Worm (Caenorhabditis elegans) whole organism, early embryonic: Measurements from ENCODE around the gene pak-2.

Source experiments
- F13C5.2 ChIP-seq: sonication (generic microtip); optimal IDR thresholded peaks from 2 replicates; lab custom pipeline; 2017; ENCODE audit warnings: mild to moderate bottlenecking, missing genetic modification characterization, inconsistent platforms, missing compliant biosample characterization
- aly-1 ChIP-seq: sonication (generic microtip); optimal IDR thresholded peaks from 2 replicates; lab custom pipeline; 2016; ENCODE audit warnings: missing genetic modification characterization, missing compliant biosample characterization
- ama-1 ChIP-seq: fragments of 150-350 bp; optimal IDR thresholded peaks from 2 replicates; lab custom pipeline; 2014
- ceh-36 ChIP-seq: sonication (generic microtip); optimal IDR thresholded peaks from 2 replicates; lab custom pipeline; 2016; ENCODE audit warnings: missing genetic modification characterization, inconsistent platforms, missing compliant biosample characterization
- flt-1 ChIP-seq: fragments of 200-800 bp; sonication (Bioruptor generic); IDR thresholded peaks from 2 replicates; pipeline ENCODE4 v1.3.6; 2022; ENCODE audit warnings: missing genetic modification characterization, missing compliant biosample characterization
- hmbx-1 ChIP-seq: sonication (generic microtip); optimal IDR thresholded peaks from 2 replicates; lab custom pipeline; 2016; ENCODE audit warnings: mild to moderate bottlenecking, missing genetic modification characterization, missing compliant biosample characterization
- hmg-4 ChIP-seq: fragments of 200-800 bp; sonication (Bioruptor generic); optimal IDR thresholded peaks from 2 replicates; lab custom pipeline; 2018; ENCODE audit warnings: mild to moderate bottlenecking, missing genetic modification characterization, missing compliant biosample characterization
- hnd-1 ChIP-seq: sonication (generic microtip); optimal IDR thresholded peaks from 2 replicates; lab custom pipeline; 2016; ENCODE audit warnings: missing genetic modification characterization, missing compliant biosample characterization
- scrt-1 ChIP-seq: fragments of 200-800 bp; sonication (Bioruptor generic); IDR thresholded peaks from 2 replicates; pipeline ENCODE4 v1.3.6; 2022; ENCODE audit warnings: missing genetic modification characterization, missing compliant biosample characterization

DNA sequence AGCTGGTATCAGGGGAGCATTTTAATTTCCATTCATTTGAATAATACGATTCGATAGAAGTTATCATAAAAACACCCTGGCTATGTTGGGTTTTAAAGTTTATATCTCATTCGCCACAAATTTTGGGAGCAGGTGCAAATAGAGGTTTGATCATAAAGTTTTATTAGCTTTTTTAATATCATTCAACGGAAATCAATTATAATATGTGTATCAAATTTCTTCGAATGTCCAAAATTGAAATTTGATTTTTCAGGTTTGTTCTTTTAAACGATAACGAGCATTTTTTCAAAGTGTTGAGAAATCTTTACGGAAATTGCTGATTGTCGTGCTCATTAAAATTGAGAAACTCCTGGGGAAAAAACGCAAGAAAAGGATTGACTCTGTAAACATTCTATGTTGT lies 9.4 kb upstream of the pak-2 start, which contains the start of gene srh-74:
- TF ChIP-seq scrt-1 (GFP tag; lab: Robert Waterston, UW) (no peak), flt-1 (GFP tag; lab: Robert Waterston, UW) (no peak), ama-1 (lab: Kevin White, UChicago) (no peak), ceh-36 (tag; lab: Kevin White, UChicago) (no peak), hnd-1 (tag; lab: Kevin White, UChicago) (no peak), hmg-4 (GFP tag; lab: Kevin White, UChicago) (no peak), aly-1 (no peak), hmbx-1 (tag; lab: Kevin White, UChicago) (no peak), F13C5.2 (tag; lab: Kevin White, UChicago) (no peak)
